Fruit fly (Drosophila melanogaster) whole organism, embryonic: Measurements from ENCODE around the gene CG33687.

ENCODE experiments used
- ATbp ChIP-seq: fragments of 200-800 bp; sonication (Bioruptor generic); optimal IDR thresholded peaks from 2 replicates; lab custom pipeline; 2017; ENCODE audit warnings: missing biosample characterization, mild to moderate bottlenecking, missing genetic modification characterization, missing genetic modification reagents
- Adf1 ChIP-seq: fragments of 200-800 bp; sonication (Bioruptor generic); IDR thresholded peaks from 2 replicates; pipeline ENCODE4 v1.3.6; 2022; ENCODE audit warnings: missing biosample characterization, missing genetic modification characterization
- CG10366 ChIP-seq: fragments of 200-800 bp; sonication (Bioruptor generic); IDR thresholded peaks from 2 replicates; pipeline ENCODE4 v1.3.6; 2022; ENCODE audit warnings: missing biosample characterization, missing genetic modification characterization
- CG10565 ChIP-seq: fragments of 200-800 bp; sonication (Bioruptor generic); optimal IDR thresholded peaks from 3 replicates; lab custom pipeline; 2016; ENCODE audit warnings: missing biosample characterization, mild to moderate bottlenecking, missing genetic modification characterization
- CG13624 ChIP-seq: fragments of 200-800 bp; sonication (Bioruptor generic); optimal IDR thresholded peaks from 2 replicates; lab custom pipeline; 2016; ENCODE audit warnings: missing biosample characterization, missing genetic modification characterization
- CG13775 ChIP-seq: fragments of 200-800 bp; sonication (Bioruptor generic); optimal IDR thresholded peaks from 3 replicates; lab custom pipeline; 2017; ENCODE audit warnings: missing biosample characterization, mild to moderate bottlenecking, missing genetic modification characterization
- CG14050 ChIP-seq: fragments of 200-800 bp; sonication (Bioruptor generic); IDR thresholded peaks from 3 replicates; pipeline ENCODE4 v1.3.6; 2022; ENCODE audit warnings: missing biosample characterization, missing genetic modification characterization
- CG17829 ChIP-seq: fragments of 200-800 bp; optimal IDR thresholded peaks from 2 replicates; lab custom pipeline; 2019; ENCODE audit warnings: missing biosample characterization, mild to moderate bottlenecking, missing genetic modification characterization, moderate library complexity
- CG18619 ChIP-seq: fragments of 200-800 bp; sonication (Bioruptor generic); optimal IDR thresholded peaks from 3 replicates; lab custom pipeline; 2017; ENCODE audit warnings: missing biosample characterization, mild to moderate bottlenecking, missing genetic modification characterization
- CG2116 ChIP-seq: fragments of 200-800 bp; sonication (Bioruptor generic); optimal IDR thresholded peaks from 3 replicates; lab custom pipeline; 2018; ENCODE audit warnings: missing biosample characterization, mild to moderate bottlenecking, missing genetic modification characterization
- CG2712 ChIP-seq: fragments of 200-800 bp; optimal IDR thresholded peaks from 3 replicates; lab custom pipeline; 2019; ENCODE audit warnings: missing biosample characterization, mild to moderate bottlenecking, missing genetic modification characterization, moderate library complexity
- CG32767 ChIP-seq: fragments of 200-800 bp; sonication (Bioruptor generic); IDR thresholded peaks from 2 replicates; pipeline ENCODE4 v1.3.6; 2022; ENCODE audit warnings: missing biosample characterization, missing genetic modification characterization
- CG4328 ChIP-seq: fragments of 200-800 bp; sonication (Bioruptor generic); optimal IDR thresholded peaks from 3 replicates; lab custom pipeline; 2017; ENCODE audit warnings: missing biosample characterization, missing genetic modification reagents, missing genetic modification characterization
- CG4404 ChIP-seq: fragments of 200-800 bp; sonication (Bioruptor generic); IDR thresholded peaks from 2 replicates; pipeline ENCODE4 v1.3.6; 2022; ENCODE audit warnings: missing biosample characterization, missing genetic modification characterization
- CG6791 ChIP-seq: fragments of 200-800 bp; sonication (Bioruptor generic); IDR thresholded peaks from 3 replicates; pipeline ENCODE4 v1.3.6; 2022; ENCODE audit warnings: missing biosample characterization, missing genetic modification characterization; ENCODE audit not compliant: partially characterized antibody
- CG7556 ChIP-seq: fragments of 200-800 bp; sonication (Bioruptor generic); optimal IDR thresholded peaks from 2 replicates; lab custom pipeline; 2017; ENCODE audit warnings: missing biosample characterization, mild to moderate bottlenecking, missing genetic modification characterization
- CG9437 ChIP-seq: fragments of 200-800 bp; sonication (Bioruptor generic); optimal IDR thresholded peaks from 2 replicates; lab custom pipeline; 2018; ENCODE audit warnings: missing biosample characterization, mild to moderate bottlenecking, missing genetic modification characterization
- Dfd ChIP-seq, 2 experiments: fragments of >200 bp; optimal IDR thresholded peaks; 2 replicates each; lab custom pipeline; 2017; ENCODE audit warnings: missing biosample characterization in 2 of 2, missing genetic modification characterization in 2 of 2
- Dip3 ChIP-seq: fragments of 200-800 bp; sonication (Bioruptor generic); optimal IDR thresholded peaks from 3 replicates; lab custom pipeline; 2016; ENCODE audit warnings: missing biosample characterization, missing genetic modification characterization
- Drgx ChIP-seq: fragments of 200-800 bp; sonication (Bioruptor generic); IDR thresholded peaks from 2 replicates; pipeline ENCODE4 v1.3.6; 2022; ENCODE audit warnings: missing biosample characterization, missing genetic modification characterization
- HmgZ ChIP-seq: fragments of 200-800 bp; sonication (Bioruptor generic); optimal IDR thresholded peaks from 2 replicates; lab custom pipeline; 2018; ENCODE audit warnings: missing biosample characterization, mild to moderate bottlenecking, missing genetic modification characterization
- Lim3 ChIP-seq: fragments of 200-800 bp; sonication (Bioruptor generic); IDR thresholded peaks from 2 replicates; pipeline ENCODE4 v1.3.6; 2022; ENCODE audit warnings: missing biosample characterization, missing genetic modification characterization
- Lpt ChIP-seq: fragments of >200 bp; optimal IDR thresholded peaks from 2 replicates; lab custom pipeline; 2018; ENCODE audit warnings: missing biosample characterization, missing genetic modification characterization
- Oaz ChIP-seq: fragments of 200-800 bp; sonication (Bioruptor generic); IDR thresholded peaks from 2 replicates; pipeline ENCODE4 v1.3.6; 2022; ENCODE audit warnings: missing biosample characterization, missing genetic modification characterization
- Oli ChIP-seq: fragments of 200-800 bp; sonication (Bioruptor generic); optimal IDR thresholded peaks from 2 replicates; lab custom pipeline; 2018; ENCODE audit warnings: missing biosample characterization, mild to moderate bottlenecking, missing genetic modification characterization, moderate library complexity
- Sin3A ChIP-seq: fragments of >200 bp; optimal IDR thresholded peaks from 2 replicates; lab custom pipeline; 2018
- Sox102F ChIP-seq: fragments of 200-800 bp; sonication (Bioruptor generic); optimal IDR thresholded peaks from 2 replicates; lab custom pipeline; 2018; ENCODE audit warnings: missing biosample characterization, mild to moderate bottlenecking, missing genetic modification characterization, moderate library complexity
- al ChIP-seq: fragments of 200-800 bp; sonication (Bioruptor generic); IDR thresholded peaks from 2 replicates; pipeline ENCODE4 v1.3.6; 2022; ENCODE audit warnings: missing biosample characterization, missing genetic modification characterization
- ase ChIP-seq: fragments of 200-800 bp; sonication (Bioruptor generic); IDR thresholded peaks from 3 replicates; pipeline ENCODE4 v1.3.6; 2022; ENCODE audit warnings: missing biosample characterization, missing genetic modification characterization
- bab2 ChIP-seq: fragments of 200-800 bp; sonication (Bioruptor generic); optimal IDR thresholded peaks from 2 replicates; lab custom pipeline; 2016; ENCODE audit warnings: missing biosample characterization, missing genetic modification characterization
- bsh ChIP-seq, 2 experiments: fragments of 200-800 bp; sonication (Bioruptor generic); optimal IDR thresholded peaks; 2 replicates each; lab custom pipeline; 2017 to 2018; ENCODE audit warnings: mild to moderate bottlenecking in 2 of 2, missing biosample characterization in 2 of 2, missing genetic modification characterization in 2 of 2, moderate library complexity in 1 of 2
- dmrt11E ChIP-seq: fragments of 200-800 bp; sonication (Bioruptor generic); optimal IDR thresholded peaks from 3 replicates; lab custom pipeline; 2018; ENCODE audit warnings: missing biosample characterization, mild to moderate bottlenecking, missing genetic modification characterization, moderate library complexity
- ewg ChIP-seq: fragments of 200-800 bp; sonication (Bioruptor generic); optimal IDR thresholded peaks from 3 replicates; lab custom pipeline; 2017; ENCODE audit warnings: mild to moderate bottlenecking, missing biosample characterization, missing genetic modification reagents, missing genetic modification characterization
- eyg ChIP-seq: fragments of 200-800 bp; sonication (Bioruptor generic); optimal IDR thresholded peaks from 3 replicates; lab custom pipeline; 2016; ENCODE audit warnings: missing biosample characterization, missing genetic modification characterization
- fd102C ChIP-seq: fragments of 200-800 bp; sonication (Bioruptor generic); optimal IDR thresholded peaks from 2 replicates; lab custom pipeline; 2018; ENCODE audit warnings: missing biosample characterization, mild to moderate bottlenecking, missing genetic modification characterization, moderate library complexity
- fd64A ChIP-seq: fragments of 200-800 bp; sonication (Bioruptor generic); optimal IDR thresholded peaks from 3 replicates; lab custom pipeline; 2018; ENCODE audit warnings: missing biosample characterization, mild to moderate bottlenecking, missing genetic modification characterization
- gem ChIP-seq: fragments of 200-800 bp; sonication (Bioruptor generic); optimal IDR thresholded peaks from 2 replicates; lab custom pipeline; 2019; ENCODE audit warnings: missing biosample characterization, mild to moderate bottlenecking, missing genetic modification characterization, moderate library complexity
- grau ChIP-seq: fragments of 200-800 bp; optimal IDR thresholded peaks from 3 replicates; lab custom pipeline; 2019; ENCODE audit warnings: missing biosample characterization, mild to moderate bottlenecking, missing genetic modification characterization, moderate library complexity
- gsb-n ChIP-seq: fragments of 200-800 bp; sonication (Bioruptor generic); optimal IDR thresholded peaks from 3 replicates; lab custom pipeline; 2018; ENCODE audit warnings: missing biosample characterization, mild to moderate bottlenecking, missing genetic modification characterization
- jumu ChIP-seq: fragments of 200-800 bp; sonication (Bioruptor generic); optimal IDR thresholded peaks from 3 replicates; lab custom pipeline; 2016; ENCODE audit warnings: missing biosample characterization, missing genetic modification characterization
- lab ChIP-seq: fragments of 200-800 bp; sonication (Bioruptor generic); optimal IDR thresholded peaks from 3 replicates; lab custom pipeline; 2017; ENCODE audit warnings: missing biosample characterization, missing genetic modification characterization, mild to moderate bottlenecking, moderate library complexity, missing genetic modification reagents
- nom ChIP-seq: fragments of 200-800 bp; sonication (Bioruptor generic); optimal IDR thresholded peaks from 2 replicates; lab custom pipeline; 2017; ENCODE audit warnings: missing biosample characterization, missing genetic modification characterization, mild to moderate bottlenecking, moderate library complexity, missing genetic modification reagents
- rib ChIP-seq: fragments of 200-800 bp; sonication (Bioruptor generic); IDR thresholded peaks from 2 replicates; pipeline ENCODE4 v1.3.6; 2022; ENCODE audit warnings: missing biosample characterization, missing genetic modification characterization
- sisA ChIP-seq: fragments of 200-800 bp; sonication (Bioruptor generic); IDR thresholded peaks from 2 replicates; pipeline ENCODE4 v1.3.6; 2022; ENCODE audit warnings: missing biosample characterization, missing genetic modification characterization
- slou ChIP-seq: fragments of 200-800 bp; sonication (Bioruptor generic); optimal IDR thresholded peaks from 3 replicates; lab custom pipeline; 2016; ENCODE audit warnings: missing biosample characterization, missing genetic modification characterization
- so ChIP-seq: fragments of 200-800 bp; sonication (Bioruptor generic); IDR thresholded peaks from 3 replicates; pipeline ENCODE4 v1.3.6; 2022; ENCODE audit warnings: missing biosample characterization, missing genetic modification characterization
- sr ChIP-seq: fragments of 200-800 bp; sonication (Bioruptor generic); IDR thresholded peaks from 3 replicates; pipeline ENCODE4 v1.3.6; 2022; ENCODE audit warnings: missing biosample characterization, missing genetic modification characterization
- tio ChIP-seq: fragments of 200-800 bp; sonication (Bioruptor generic); optimal IDR thresholded peaks from 2 replicates; lab custom pipeline; 2017; ENCODE audit warnings: missing biosample characterization, missing genetic modification characterization, inconsistent platforms
- z ChIP-seq: fragments of 200-800 bp; sonication (Bioruptor generic); IDR thresholded peaks from 3 replicates; pipeline ENCODE4 v1.3.6; 2022; ENCODE audit warnings: missing biosample characterization, missing genetic modification characterization

Gene CG33687

DNA sequence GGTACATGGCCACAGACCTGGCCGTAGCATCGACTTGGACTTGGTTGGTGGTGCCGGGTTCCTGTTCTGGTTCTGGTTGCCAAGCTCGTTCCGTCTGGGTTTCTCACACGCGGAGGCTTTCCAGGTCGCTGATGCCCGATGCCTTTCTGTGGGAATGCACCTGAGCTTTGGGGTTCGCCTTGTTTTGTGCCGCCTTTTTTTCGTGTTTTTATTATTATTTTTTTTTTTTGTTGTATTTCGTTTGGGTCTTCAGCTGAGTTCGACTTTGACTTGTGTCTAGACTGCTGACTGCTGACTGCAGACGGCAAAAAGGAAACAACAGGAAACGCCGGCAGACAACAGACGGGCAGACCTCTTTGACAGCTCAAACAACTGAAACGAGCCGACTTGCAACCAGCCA is 12.0 kb downstream of the CG33687 start:
- TF ChIP-seq nom (GFP tag; lab: Kevin White, UChicago), result peak; percentile 70
- TF ChIP-seq lab, result no peak

- TF ChIP-seq z (GFP tag; lab: Robert Waterston, UW) (no peak), CG14050 (GFP tag; lab: Robert Waterston, UW) (peak; percentile 10; the same call in 1 of the 3 replicates), CG10565 (GFP tag; lab: Kevin White, UChicago) (no peak), tio (GFP tag; lab: Kevin White, UChicago) (no peak), gem (tag; lab: Kevin White, UChicago) (peak; percentile 60), CG4404 (GFP tag; lab: Robert Waterston, UW) (no peak), HmgZ (tag; lab: Kevin White, UChicago) (no peak), Sox102F (peak; percentile 36), fd102C (GFP tag; lab: Kevin White, UChicago) (no peak), Drgx (peak; percentile 54), al (GFP tag; lab: Robert Waterston, UW) (no peak), jumu (no peak), CG2712 (tag; lab: Kevin White, UChicago) (peak; percentile 2), CG32767 (no peak), so (GFP tag; lab: Robert Waterston, UW) (no peak), bsh (GFP tag; optimal IDR thresholded peaks at IDR 0.05; lab: Kevin White, UChicago) (peak; percentile 3 to 72), sisA (GFP tag; lab: Robert Waterston, UW) (no peak), CG9437 (peak; percentile 11), CG13624 (GFP tag; lab: Kevin White, UChicago) (no peak), sr (GFP tag; lab: Robert Waterston, UW) (peak; percentile 34; the same call in 2 of the 3 replicates), ATbp (GFP tag; lab: Kevin White, UChicago) (no peak), Lpt (GFP tag; lab: Kevin White, UChicago) (no peak), Dip3 (GFP tag; lab: Kevin White, UChicago) (no peak), eyg (GFP tag; lab: Kevin White, UChicago) (no peak), ase (no peak), CG4328 (no peak), fd64A (GFP tag; lab: Kevin White, UChicago) (no peak), ewg (GFP tag; lab: Kevin White, UChicago) (no peak), slou (GFP tag; lab: Kevin White, UChicago) (no peak), CG7556 (GFP tag; lab: Kevin White, UChicago) (peak; percentile 56), dmrt11E (no peak), CG13775 (no peak), CG17829 (tag; lab: Kevin White, UChicago) (no peak), Oli (tag; lab: Kevin White, UChicago) (peak; percentile 48), grau (no peak), Oaz (no peak), CG6791 (no peak), CG2116 (GFP tag; lab: Kevin White, UChicago) (no peak), CG18619 (no peak), Adf1 (GFP tag; lab: Robert Waterston, UW) (no peak), bab2 (GFP tag; lab: Kevin White, UChicago) (no peak), gsb-n (no peak), CG10366 (no peak), Sin3A (no peak), Lim3 (GFP tag; lab: Robert Waterston, UW) (no peak), rib (GFP tag; lab: Robert Waterston, UW) (no peak), Dfd (GFP tag; optimal IDR thresholded peaks at IDR 0.05; lab: Kevin White, UChicago) (no peak)
These were observed 13.7 kb downstream of the CG33687 start for dm6 chr3L:16211156-16211935.
